Worm (Caenorhabditis elegans) whole organism, mixed stage, embryonic: Measurements from ENCODE around the gene mig-38.

Experiments
- M03D4.4 ChIP-seq: sonication (generic microtip); optimal IDR thresholded peaks from 2 replicates; lab custom pipeline; 2017; ENCODE audit warnings: mild to moderate bottlenecking, missing genetic modification characterization, missing compliant biosample characterization
- bed-3 ChIP-seq: fragments of 200-800 bp; sonication (Bioruptor generic); optimal IDR thresholded peaks from 3 replicates; lab custom pipeline; 2018; ENCODE audit warnings: mild to moderate bottlenecking, missing genetic modification characterization, moderate library complexity, missing compliant biosample characterization
- blmp-1 ChIP-seq: fragments of 150-350 bp; optimal IDR thresholded peaks from 2 replicates; lab custom pipeline; 2014; ENCODE audit warnings: missing biosample characterization, missing genetic modification characterization
- ceh-39 ChIP-seq: fragments of 150-350 bp; optimal IDR thresholded peaks from 2 replicates; lab custom pipeline; 2014; ENCODE audit warnings: missing biosample characterization, missing genetic modification characterization
- ceh-43 ChIP-seq: fragments of 200-800 bp; sonication (Bioruptor generic); optimal IDR thresholded peaks from 2 replicates; lab custom pipeline; 2018; ENCODE audit warnings: mild to moderate bottlenecking, missing genetic modification characterization, moderate library complexity, missing compliant biosample characterization
- ceh-83 ChIP-seq: fragments of 200-800 bp; sonication (Bioruptor generic); optimal IDR thresholded peaks from 2 replicates; lab custom pipeline; 2018; ENCODE audit warnings: mild to moderate bottlenecking, missing genetic modification characterization, missing compliant biosample characterization
- ces-1 ChIP-seq: fragments of 150-350 bp; optimal IDR thresholded peaks from 2 replicates; lab custom pipeline; 2014; ENCODE audit warnings: missing biosample characterization, missing genetic modification reagents, missing genetic modification characterization
- cnd-1 ChIP-seq: fragments of 200-800 bp; sonication (Bioruptor generic); optimal IDR thresholded peaks from 2 replicates; lab custom pipeline; 2018; ENCODE audit warnings: mild to moderate bottlenecking, missing genetic modification characterization, missing compliant biosample characterization
- drap-1 ChIP-seq: fragments of 200-800 bp; sonication (Bioruptor generic); optimal IDR thresholded peaks from 3 replicates; lab custom pipeline; 2018; ENCODE audit warnings: mild to moderate bottlenecking, missing genetic modification characterization, missing compliant biosample characterization
- elt-1 ChIP-seq: sonication (generic microtip); optimal IDR thresholded peaks from 2 replicates; lab custom pipeline; 2017; ENCODE audit warnings: missing genetic modification characterization, mild to moderate bottlenecking, missing compliant biosample characterization, antibody characterized with exemption, moderate library complexity, borderline replicate concordance; ENCODE audit not compliant: insufficient read depth
- elt-3 ChIP-seq: fragments of 150-350 bp; optimal IDR thresholded peaks from 2 replicates; lab custom pipeline; 2014; ENCODE audit warnings: missing biosample characterization, missing genetic modification characterization
- ham-2 ChIP-seq: fragments of 200-800 bp; sonication (Bioruptor generic); optimal IDR thresholded peaks from 2 replicates; lab custom pipeline; 2018; ENCODE audit warnings: mild to moderate bottlenecking, missing genetic modification characterization, missing compliant biosample characterization
- hlh-1 ChIP-seq: fragments of 150-350 bp; optimal IDR thresholded peaks from 2 replicates; lab custom pipeline; 2014; ENCODE audit warnings: missing biosample characterization, missing genetic modification reagents, missing genetic modification characterization
- lin-13 ChIP-seq: fragments of 150-350 bp; optimal IDR thresholded peaks from 2 replicates; lab custom pipeline; 2014; ENCODE audit warnings: missing biosample characterization, missing genetic modification characterization
- lsy-2 ChIP-seq: fragments of 150-350 bp; optimal IDR thresholded peaks from 2 replicates; lab custom pipeline; 2014; ENCODE audit warnings: missing biosample characterization, missing genetic modification characterization
- mab-5 ChIP-seq: fragments of 150-350 bp; optimal IDR thresholded peaks from 2 replicates; lab custom pipeline; 2014; ENCODE audit warnings: missing biosample characterization, missing genetic modification characterization
- mep-1 ChIP-seq: fragments of 150-350 bp; optimal IDR thresholded peaks from 2 replicates; lab custom pipeline; 2017; ENCODE audit warnings: missing biosample characterization, missing genetic modification reagents, missing genetic modification characterization, inconsistent platforms
- mls-2 ChIP-seq: sonication (generic microtip); optimal IDR thresholded peaks from 2 replicates; lab custom pipeline; 2016; ENCODE audit warnings: mild to moderate bottlenecking, missing genetic modification characterization, moderate library complexity, missing compliant biosample characterization
- nhr-12 ChIP-seq: fragments of 150-350 bp; optimal IDR thresholded peaks from 2 replicates; lab custom pipeline; 2014; ENCODE audit warnings: missing biosample characterization, missing genetic modification characterization
- nhr-237 ChIP-seq: fragments of 150-350 bp; optimal IDR thresholded peaks from 2 replicates; lab custom pipeline; 2014; ENCODE audit warnings: missing biosample characterization, missing genetic modification characterization
- nhr-28 ChIP-seq: fragments of 150-350 bp; optimal IDR thresholded peaks from 2 replicates; lab custom pipeline; 2014; ENCODE audit warnings: missing biosample characterization, missing genetic modification characterization
- pha-4 ChIP-seq: fragments of 150-350 bp; optimal IDR thresholded peaks from 2 replicates; lab custom pipeline; 2018; ENCODE audit warnings: missing biosample characterization, missing genetic modification reagents, missing genetic modification characterization
- sem-2 ChIP-seq: fragments of 200-800 bp; sonication (Bioruptor generic); optimal IDR thresholded peaks from 2 replicates; lab custom pipeline; 2018; ENCODE audit warnings: mild to moderate bottlenecking, missing genetic modification characterization, missing compliant biosample characterization
- sptf-1 ChIP-seq: sonication (generic microtip); optimal IDR thresholded peaks from 2 replicates; lab custom pipeline; 2017; ENCODE audit warnings: mild to moderate bottlenecking, missing genetic modification characterization, moderate library complexity, missing compliant biosample characterization
- tbx-8 ChIP-seq: fragments of 200-800 bp; sonication (Bioruptor generic); optimal IDR thresholded peaks from 2 replicates; lab custom pipeline; 2018; ENCODE audit warnings: mild to moderate bottlenecking, missing genetic modification characterization, moderate library complexity, missing compliant biosample characterization
- unc-120 ChIP-seq: sonication (generic microtip); optimal IDR thresholded peaks from 2 replicates; lab custom pipeline; 2017; ENCODE audit warnings: missing genetic modification characterization, missing compliant biosample characterization; ENCODE audit not compliant: poor library complexity, severe bottlenecking
- unc-39 ChIP-seq: fragments of 150-350 bp; optimal IDR thresholded peaks from 2 replicates; lab custom pipeline; 2014; ENCODE audit warnings: missing biosample characterization, missing genetic modification characterization
- unc-62 ChIP-seq: fragments of 150-350 bp; optimal IDR thresholded peaks from 2 replicates; lab custom pipeline; 2014; ENCODE audit warnings: missing biosample characterization, missing genetic modification reagents, missing genetic modification characterization
- zip-8 ChIP-seq: fragments of 150-350 bp; optimal IDR thresholded peaks from 2 replicates; lab custom pipeline; 2014; ENCODE audit warnings: missing biosample characterization, missing genetic modification characterization
- ztf-11 ChIP-seq: fragments of 150-350 bp; optimal IDR thresholded peaks from 2 replicates; lab custom pipeline; 2014; ENCODE audit warnings: missing biosample characterization, missing genetic modification characterization

The mig-38 gene

DNA sequence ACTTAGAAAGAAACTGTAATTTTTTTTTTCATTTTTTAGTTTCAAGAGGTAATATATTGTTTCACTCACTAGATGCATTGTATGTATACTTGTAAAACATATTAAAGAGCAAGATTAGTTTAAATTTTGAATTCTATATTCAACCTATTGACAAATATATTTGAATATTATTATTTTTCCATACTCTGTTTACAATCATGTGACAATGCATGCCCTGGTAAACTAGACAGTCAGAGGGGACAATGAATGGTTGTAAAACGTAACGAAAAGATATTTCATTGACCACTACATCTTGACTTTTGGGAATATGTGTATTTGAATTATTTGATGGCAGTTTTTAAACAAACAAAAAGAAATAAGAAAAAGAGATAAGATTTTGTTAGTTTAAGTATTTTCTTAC lies 28.3 kb downstream of the mig-38 start:
- TF ChIP-seq lsy-2 (tag; lab: Kevin White, UChicago) (no peak), sem-2 (GFP tag; lab: Kevin White, UChicago) (no peak), blmp-1 (tag; lab: Kevin White, UChicago) (no peak), elt-1 (tag; lab: Kevin White, UChicago) (no peak), ham-2 (no peak), mep-1 (tag; lab: Kevin White, UChicago) (no peak), mab-5 (no peak), ceh-43 (GFP tag; lab: Kevin White, UChicago) (no peak), drap-1 (no peak), hlh-1 (no peak)
- TF ChIP-seq, all 35 proteins: peak for 0

DNA sequence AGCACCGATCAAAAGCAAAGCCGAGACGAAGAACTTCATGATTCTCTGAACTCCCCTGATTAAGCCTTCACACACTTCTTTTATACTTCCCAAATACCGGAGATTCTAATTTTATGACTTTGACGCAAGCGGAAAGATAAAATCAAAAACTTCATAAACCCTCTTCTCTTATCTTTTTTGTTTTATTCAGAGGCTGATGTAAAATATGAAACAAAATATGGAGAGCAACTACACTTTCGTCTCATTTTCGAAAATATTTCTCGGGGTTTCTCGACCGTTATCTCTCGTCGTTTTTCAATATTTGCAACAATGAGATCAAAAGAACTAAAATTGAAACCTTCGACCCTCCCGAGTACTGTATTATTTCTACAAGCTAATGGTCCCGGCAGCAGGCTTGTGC lies 29.0 kb downstream of the mig-38 start, which contains the start of gene lys-4:
Gene lys-4, minus strand, starts transcription at position 115 of the 400 bp plus-strand sequence.
- TF ChIP-seq bed-3: no peak
- TF ChIP-seq elt-3 (tag; lab: Kevin White, UChicago): no peak
- no peak for TF ChIP-seq nhr-237 (tag; lab: Kevin White, UChicago)
- no peak for TF ChIP-seq lin-13 (tag; lab: Kevin White, UChicago)
- TF ChIP-seq M03D4.4 (tag; lab: Kevin White, UChicago): no peak
- TF ChIP-seq ces-1 (GFP tag; lab: Kevin White, UChicago): no peak
- TF ChIP-seq unc-120 (tag; lab: Kevin White, UChicago): no peak
- TF ChIP-seq zip-8 (tag; lab: Kevin White, UChicago): no peak
- no peak for TF ChIP-seq ztf-11 (tag; lab: Kevin White, UChicago)
- TF ChIP-seq mab-5: no peak
- TF ChIP-seq, all 35 proteins: peak for 0

DNA sequence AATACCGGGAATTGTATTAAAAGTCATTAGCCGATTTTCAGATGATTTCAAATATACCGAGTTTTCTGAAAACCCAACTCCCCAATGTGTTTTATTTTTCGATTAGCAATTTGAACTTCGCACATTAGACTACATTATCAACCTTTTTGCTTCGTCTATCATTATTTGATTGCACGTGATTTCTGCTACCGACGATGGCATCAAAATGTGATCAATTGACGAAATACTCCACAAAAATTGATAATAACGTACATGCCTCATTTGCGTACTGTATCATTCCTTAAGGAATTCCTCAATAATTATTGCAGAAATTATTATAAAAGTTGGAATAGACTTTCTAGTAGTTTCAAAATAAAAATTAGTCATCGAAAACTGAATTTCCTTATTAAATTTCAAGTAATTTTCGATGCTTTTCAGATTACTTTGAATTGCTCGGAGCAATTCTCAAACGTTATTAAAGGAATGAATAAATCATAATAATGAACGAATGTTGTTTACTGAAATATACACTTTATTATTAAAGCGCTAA lies 29.8 kb downstream of the mig-38 start:
- TF ChIP-seq nhr-12 (tag; lab: Kevin White, UChicago) (no peak), ces-1 (GFP tag; lab: Kevin White, UChicago) (no peak), ceh-39 (tag; lab: Kevin White, UChicago) (no peak), mab-5 (no peak), zip-8 (tag; lab: Kevin White, UChicago) (no peak), mep-1 (tag; lab: Kevin White, UChicago) (no peak), unc-39 (tag; lab: Kevin White, UChicago) (no peak), elt-1 (tag; lab: Kevin White, UChicago) (no peak), elt-3 (tag; lab: Kevin White, UChicago) (no peak), mls-2 (no peak), sptf-1 (tag; lab: Kevin White, UChicago) (no peak), unc-120 (tag; lab: Kevin White, UChicago) (no peak), ceh-83 (GFP tag; lab: Kevin White, UChicago) (no peak), drap-1 (no peak)
- TF ChIP-seq, all 35 proteins: peak for 0

DNA sequence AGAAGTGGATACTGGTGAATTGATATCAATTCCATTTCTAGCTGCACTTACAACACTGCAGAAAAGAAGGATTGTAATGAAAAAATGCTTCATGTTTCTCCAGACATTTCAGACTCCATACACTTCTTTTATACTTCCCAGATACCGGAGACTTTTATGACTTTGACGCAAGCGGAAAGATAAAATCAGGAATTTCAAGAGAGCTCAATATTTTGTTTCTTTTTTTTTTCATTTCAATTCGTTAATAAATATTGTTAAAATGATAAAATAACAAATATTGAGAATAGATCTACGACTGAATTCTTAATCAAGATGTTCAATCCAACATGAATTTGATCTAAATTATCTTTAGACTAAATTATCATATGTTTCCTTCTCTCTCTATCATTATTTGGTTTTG lies 31.4 kb downstream of the mig-38 start, which contains the start of gene lys-5:
Gene lys-5, minus strand, starts transcription at position 101 of the 400 bp plus-strand sequence.
- TF ChIP-seq drap-1 (no peak), ham-2 (no peak), pha-4 (tag; lab: Kevin White, UChicago) (no peak), elt-3 (tag; lab: Kevin White, UChicago) (no peak), cnd-1 (no peak), tbx-8 (GFP tag; lab: Kevin White, UChicago) (no peak), ceh-83 (GFP tag; lab: Kevin White, UChicago) (no peak)

DNA sequence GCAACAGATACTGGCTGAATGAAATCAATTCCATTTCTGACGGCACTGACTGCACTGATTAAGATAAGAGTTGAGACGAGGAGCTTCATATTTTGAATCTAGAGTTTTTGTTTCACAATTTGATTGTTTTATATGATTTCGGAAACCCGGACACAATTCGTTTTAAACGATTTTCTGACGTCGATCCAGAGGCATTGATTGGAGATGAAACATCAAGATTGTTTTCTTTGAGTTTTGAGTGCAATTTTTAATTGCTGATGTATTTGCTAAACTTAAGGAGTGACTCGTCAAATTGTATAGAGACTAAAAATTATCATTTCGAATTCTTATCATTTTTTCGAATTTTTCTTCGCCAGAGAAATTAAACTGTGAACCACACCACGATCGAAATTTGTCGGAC lies 33.8 kb downstream of the mig-38 start, which contains the start of gene lys-6:
Gene lys-6, minus strand, starts transcription at position 101 of the 400 bp plus-strand sequence.
- no peak for TF ChIP-seq unc-120 (tag; lab: Kevin White, UChicago)
- TF ChIP-seq, all 35 proteins: peak for 0

DNA sequence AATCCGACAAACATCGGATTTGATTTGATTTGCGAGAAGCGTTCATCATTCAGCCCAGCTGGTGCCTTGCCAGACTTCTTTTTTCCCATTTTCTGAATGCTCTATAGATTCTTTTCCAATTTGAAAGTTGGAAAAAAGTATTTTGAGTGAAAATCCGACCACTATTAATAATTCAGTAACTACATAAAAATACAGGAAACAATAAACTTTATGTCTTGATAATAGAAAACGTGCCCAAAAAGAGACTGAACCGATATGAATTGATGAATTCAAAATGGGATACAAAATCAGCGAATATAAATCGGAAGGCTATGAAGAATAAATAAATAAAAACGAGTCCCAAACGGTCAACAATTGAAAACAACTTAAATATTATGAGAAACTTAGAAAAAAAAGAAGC lies 37.7 kb downstream of the mig-38 start, which contains the start of gene F58B3.4:
Gene F58B3.4, minus strand, starts transcription at position 101 of the 400 bp plus-strand sequence.
- TF ChIP-seq lsy-2 (tag; lab: Kevin White, UChicago) (no peak), lin-13 (tag; lab: Kevin White, UChicago) (no peak), ceh-83 (GFP tag; lab: Kevin White, UChicago) (no peak), tbx-8 (GFP tag; lab: Kevin White, UChicago) (no peak), ztf-11 (tag; lab: Kevin White, UChicago) (no peak), pha-4 (tag; lab: Kevin White, UChicago) (no peak), unc-120 (tag; lab: Kevin White, UChicago) (no peak), unc-62 (GFP tag; lab: Kevin White, UChicago) (no peak), nhr-28 (no peak)
